Worm (Caenorhabditis elegans) whole organism, mixed stage, embryonic: ENCODE measurements around the gene lido-1.

Experiments
- blmp-1 ChIP-seq: fragments of 150-350 bp; optimal IDR thresholded peaks from 2 replicates; lab custom pipeline; 2014; ENCODE audit warnings: missing biosample characterization, missing genetic modification characterization
- lin-32 ChIP-seq: fragments of 200-800 bp; sonication (Bioruptor generic); optimal IDR thresholded peaks from 2 replicates; lab custom pipeline; 2018; ENCODE audit warnings: mild to moderate bottlenecking, missing genetic modification characterization, missing compliant biosample characterization
- mep-1 ChIP-seq: fragments of 150-350 bp; optimal IDR thresholded peaks from 2 replicates; lab custom pipeline; 2017; ENCODE audit warnings: missing biosample characterization, missing genetic modification reagents, missing genetic modification characterization, inconsistent platforms
- nhr-2 ChIP-seq: fragments of 150-350 bp; optimal IDR thresholded peaks from 2 replicates; lab custom pipeline; 2014; ENCODE audit warnings: missing biosample characterization, missing genetic modification characterization
- nhr-28 ChIP-seq: fragments of 150-350 bp; optimal IDR thresholded peaks from 2 replicates; lab custom pipeline; 2014; ENCODE audit warnings: missing biosample characterization, missing genetic modification characterization
- sptf-1 ChIP-seq: sonication (generic microtip); optimal IDR thresholded peaks from 2 replicates; lab custom pipeline; 2017; ENCODE audit warnings: mild to moderate bottlenecking, missing genetic modification characterization, moderate library complexity, missing compliant biosample characterization
- zip-8 ChIP-seq: fragments of 150-350 bp; optimal IDR thresholded peaks from 2 replicates; lab custom pipeline; 2014; ENCODE audit warnings: missing biosample characterization, missing genetic modification characterization

DNA sequence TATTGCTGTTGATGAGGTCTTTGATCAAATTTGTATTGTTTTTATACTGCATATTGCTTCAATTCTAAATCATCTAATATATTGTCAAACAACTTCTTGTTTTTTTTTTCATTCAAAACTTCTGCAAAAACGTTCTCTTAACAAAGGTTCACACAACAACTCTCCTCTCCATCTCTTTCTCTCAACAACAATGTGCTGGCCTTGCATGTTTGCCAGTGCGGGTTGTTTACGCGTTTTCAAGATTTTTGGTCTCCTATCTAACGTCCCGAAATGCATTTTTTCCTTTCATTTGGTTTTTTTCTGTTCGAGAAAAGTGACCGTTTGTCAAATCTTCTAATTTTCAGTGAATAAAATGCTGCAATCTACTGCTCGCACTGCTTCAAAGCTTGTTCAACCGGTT lies 3.9 kb downstream of the lido-1 start, which contains the start of gene sod-3:
- TF ChIP-seq sptf-1 (tag; lab: Kevin White, UChicago) = no peak
- no peak for TF ChIP-seq nhr-28 (tag; lab: Kevin White, UChicago)
- no peak for TF ChIP-seq zip-8 (tag; lab: Kevin White, UChicago)
- no peak for TF ChIP-seq lin-32 (GFP tag; lab: Kevin White, UChicago)
- TF ChIP-seq mep-1 (tag; lab: Kevin White, UChicago) = no peak
- no peak for TF ChIP-seq blmp-1 (tag; lab: Kevin White, UChicago)
- no peak for TF ChIP-seq nhr-2
